Fruit fly (Drosophila melanogaster) whole organism, embryonic: ENCODE data around the gene mv.

Experiments
- Abd-B ChIP-seq: fragments of 200-800 bp; sonication (Bioruptor generic); optimal IDR thresholded peaks from 2 replicates; lab custom pipeline; 2018; ENCODE audit warnings: missing biosample characterization, mild to moderate bottlenecking, missing genetic modification characterization, moderate library complexity
- Ada2b ChIP-seq: fragments of 200-800 bp; sonication (Bioruptor generic); IDR thresholded peaks from 2 replicates; pipeline ENCODE4 v1.3.6; 2022; ENCODE audit warnings: missing biosample characterization, missing genetic modification characterization
- CG10462 ChIP-seq: fragments of 200-800 bp; sonication (Bioruptor generic); optimal IDR thresholded peaks from 2 replicates; lab custom pipeline; 2016; ENCODE audit warnings: missing biosample characterization, missing genetic modification characterization
- CG11398 ChIP-seq: fragments of 200-800 bp; sonication (Bioruptor generic); optimal IDR thresholded peaks from 2 replicates; lab custom pipeline; 2016; ENCODE audit warnings: missing biosample characterization, missing genetic modification characterization
- CG15514 ChIP-seq: fragments of 200-800 bp; sonication (Bioruptor generic); optimal IDR thresholded peaks from 3 replicates; lab custom pipeline; 2017; ENCODE audit warnings: missing biosample characterization, missing genetic modification characterization, mild to moderate bottlenecking, moderate library complexity, missing genetic modification reagents
- CG17328 ChIP-seq: fragments of 200-800 bp; sonication (Bioruptor generic); IDR thresholded peaks from 2 replicates; pipeline ENCODE4 v1.3.6; 2022; ENCODE audit warnings: missing biosample characterization, missing genetic modification characterization
- CG1792 ChIP-seq: fragments of 200-800 bp; sonication (Bioruptor generic); optimal IDR thresholded peaks from 2 replicates; lab custom pipeline; 2016; ENCODE audit warnings: missing biosample characterization, missing genetic modification characterization
- CG1832 ChIP-seq: fragments of 200-800 bp; sonication (Bioruptor generic); optimal IDR thresholded peaks from 2 replicates; lab custom pipeline; 2017; ENCODE audit warnings: missing biosample characterization, mild to moderate bottlenecking, missing genetic modification characterization, inconsistent platforms
- CG2120 ChIP-seq: fragments of 200-800 bp; sonication (Bioruptor generic); optimal IDR thresholded peaks from 3 replicates; lab custom pipeline; 2016; ENCODE audit warnings: missing biosample characterization, missing genetic modification characterization
- CG2202 ChIP-seq: fragments of 200-800 bp; sonication (Bioruptor generic); optimal IDR thresholded peaks from 2 replicates; lab custom pipeline; 2018; ENCODE audit warnings: missing biosample characterization, mild to moderate bottlenecking, missing genetic modification characterization
- CG2875 ChIP-seq: fragments of 200-800 bp; sonication (Bioruptor generic); optimal IDR thresholded peaks from 2 replicates; lab custom pipeline; 2017; ENCODE audit warnings: missing biosample characterization, mild to moderate bottlenecking, missing genetic modification characterization, missing genetic modification reagents
- CG31441 ChIP-seq: fragments of 200-800 bp; sonication (Bioruptor generic); IDR thresholded peaks from 2 replicates; pipeline ENCODE4 v1.3.6; 2022; ENCODE audit warnings: missing biosample characterization, missing genetic modification characterization
- CG3163 ChIP-seq: fragments of 200-800 bp; sonication (Bioruptor generic); optimal IDR thresholded peaks from 3 replicates; lab custom pipeline; 2016; ENCODE audit warnings: missing biosample characterization, missing genetic modification characterization
- CG34224 ChIP-seq: fragments of 200-800 bp; sonication (Bioruptor generic); IDR thresholded peaks from 3 replicates; pipeline ENCODE4 v1.3.6; 2022; ENCODE audit warnings: missing biosample characterization, missing genetic modification characterization; ENCODE audit not compliant: partially characterized antibody
- CG4820 ChIP-seq: fragments of 200-800 bp; sonication (Bioruptor generic); optimal IDR thresholded peaks from 3 replicates; lab custom pipeline; 2016; ENCODE audit warnings: missing biosample characterization, missing genetic modification characterization
- CG5245 ChIP-seq: fragments of 200-800 bp; sonication (Bioruptor generic); optimal IDR thresholded peaks from 3 replicates; lab custom pipeline; 2016; ENCODE audit warnings: missing biosample characterization, missing genetic modification characterization
- CG7556 ChIP-seq: fragments of 200-800 bp; sonication (Bioruptor generic); optimal IDR thresholded peaks from 2 replicates; lab custom pipeline; 2017; ENCODE audit warnings: missing biosample characterization, mild to moderate bottlenecking, missing genetic modification characterization
- CG9817 ChIP-seq: fragments of 200-800 bp; sonication (Bioruptor generic); optimal IDR thresholded peaks from 2 replicates; lab custom pipeline; 2018; ENCODE audit warnings: missing biosample characterization, mild to moderate bottlenecking, missing genetic modification characterization, moderate library complexity
- Chrac-16 ChIP-seq: fragments of 200-800 bp; sonication (Bioruptor generic); optimal IDR thresholded peaks from 3 replicates; lab custom pipeline; 2016; ENCODE audit warnings: missing biosample characterization, missing genetic modification characterization
- CrebB ChIP-seq: fragments of 200-800 bp; sonication (Bioruptor generic); optimal IDR thresholded peaks from 3 replicates; lab custom pipeline; 2018; ENCODE audit warnings: missing biosample characterization, mild to moderate bottlenecking, missing genetic modification characterization
- D19B ChIP-seq: fragments of 200-800 bp; sonication (Bioruptor generic); optimal IDR thresholded peaks from 2 replicates; lab custom pipeline; 2017; ENCODE audit warnings: missing biosample characterization, mild to moderate bottlenecking, missing genetic modification characterization
- Dbx ChIP-seq: fragments of 200-800 bp; sonication (Bioruptor generic); IDR thresholded peaks from 3 replicates; pipeline ENCODE4 v1.3.6; 2022; ENCODE audit warnings: missing biosample characterization, missing genetic modification characterization
- Deaf1 ChIP-seq: fragments of 200-800 bp; optimal IDR thresholded peaks from 3 replicates; lab custom pipeline; 2019; ENCODE audit warnings: missing biosample characterization, mild to moderate bottlenecking, missing genetic modification characterization, moderate library complexity
- Dp ChIP-seq: fragments of 200-800 bp; sonication (Bioruptor generic); optimal IDR thresholded peaks from 2 replicates; lab custom pipeline; 2018; ENCODE audit warnings: missing biosample characterization, mild to moderate bottlenecking, missing genetic modification characterization, moderate library complexity
- Drgx ChIP-seq: fragments of 200-800 bp; sonication (Bioruptor generic); IDR thresholded peaks from 2 replicates; pipeline ENCODE4 v1.3.6; 2022; ENCODE audit warnings: missing biosample characterization, missing genetic modification characterization
- Hey ChIP-seq: fragments of 200-800 bp; sonication (Bioruptor generic); optimal IDR thresholded peaks from 3 replicates; lab custom pipeline; 2018; ENCODE audit warnings: missing biosample characterization, mild to moderate bottlenecking, missing genetic modification characterization
- Med ChIP-seq: fragments of 200-800 bp; sonication (Bioruptor generic); peaks from one replicate; lab custom pipeline; 2016; ENCODE audit warnings: missing biosample characterization, missing genetic modification characterization, mild to moderate bottlenecking, inconsistent platforms, moderate library complexity
- Mes4 ChIP-seq: fragments of 200-800 bp; sonication (Bioruptor generic); optimal IDR thresholded peaks from 2 replicates; lab custom pipeline; 2016; ENCODE audit warnings: missing biosample characterization, missing genetic modification characterization
- Neu2 ChIP-seq: fragments of 200-800 bp; sonication (Bioruptor generic); optimal IDR thresholded peaks from 3 replicates; lab custom pipeline; 2016; ENCODE audit warnings: missing biosample characterization, missing genetic modification characterization, borderline replicate concordance
- Nf-YB ChIP-seq: fragments of 200-800 bp; sonication (Bioruptor generic); optimal IDR thresholded peaks from 3 replicates; lab custom pipeline; 2019; ENCODE audit warnings: missing biosample characterization, mild to moderate bottlenecking, missing genetic modification characterization, moderate library complexity
- Nf-YC ChIP-seq: fragments of 200-800 bp; optimal IDR thresholded peaks from 3 replicates; lab custom pipeline; 2019; ENCODE audit warnings: missing biosample characterization, mild to moderate bottlenecking, missing genetic modification characterization, moderate library complexity
- Scr ChIP-seq: fragments of 200-800 bp; sonication (Bioruptor generic); IDR thresholded peaks from 2 replicates; pipeline ENCODE4 v1.3.6; 2022; ENCODE audit warnings: missing biosample characterization, missing genetic modification characterization; ENCODE audit not compliant: partially characterized antibody
- Tbp ChIP-seq: fragments of >200 bp; optimal IDR thresholded peaks from 2 replicates; lab custom pipeline; 2018; ENCODE audit warnings: missing biosample characterization, missing genetic modification characterization
- cg ChIP-seq: fragments of 200-800 bp; sonication (Bioruptor generic); optimal IDR thresholded peaks from 3 replicates; lab custom pipeline; 2019; ENCODE audit warnings: missing biosample characterization, mild to moderate bottlenecking, missing genetic modification characterization, moderate library complexity
- crc ChIP-seq: fragments of 200-800 bp; sonication (Bioruptor generic); optimal IDR thresholded peaks from 2 replicates; lab custom pipeline; 2016; ENCODE audit warnings: missing biosample characterization, missing genetic modification characterization
- crol ChIP-seq: fragments of 200-800 bp; sonication (Bioruptor generic); IDR thresholded peaks from 2 replicates; pipeline ENCODE4 v1.3.6; 2022; ENCODE audit warnings: missing biosample characterization, missing genetic modification characterization
- disco-r ChIP-seq: fragments of 200-800 bp; sonication (Bioruptor generic); optimal IDR thresholded peaks from 2 replicates; lab custom pipeline; 2016; ENCODE audit warnings: missing biosample characterization, missing genetic modification characterization
- ewg ChIP-seq: fragments of 200-800 bp; sonication (Bioruptor generic); optimal IDR thresholded peaks from 3 replicates; lab custom pipeline; 2017; ENCODE audit warnings: mild to moderate bottlenecking, missing biosample characterization, missing genetic modification reagents, missing genetic modification characterization
- gt ChIP-seq: fragments of 200-800 bp; sonication (Bioruptor generic); IDR thresholded peaks from 2 replicates; pipeline ENCODE4 v1.3.6; 2022; ENCODE audit warnings: missing biosample characterization, missing genetic modification characterization
- kah ChIP-seq: fragments of 200-800 bp; sonication (Bioruptor generic); optimal IDR thresholded peaks from 2 replicates; lab custom pipeline; 2018; ENCODE audit warnings: missing biosample characterization, mild to moderate bottlenecking, missing genetic modification characterization
- nerfin-1 ChIP-seq: fragments of 200-800 bp; sonication (Bioruptor generic); optimal IDR thresholded peaks from 3 replicates; lab custom pipeline; 2019; ENCODE audit warnings: missing biosample characterization, mild to moderate bottlenecking, missing genetic modification characterization, moderate library complexity
- oc ChIP-seq: fragments of 200-800 bp; sonication (Bioruptor generic); optimal IDR thresholded peaks from 2 replicates; lab custom pipeline; 2018; ENCODE audit warnings: missing biosample characterization, mild to moderate bottlenecking, missing genetic modification characterization, moderate library complexity
- pfk ChIP-seq: fragments of 200-800 bp; sonication (Bioruptor generic); optimal IDR thresholded peaks from 2 replicates; lab custom pipeline; 2018; ENCODE audit warnings: missing biosample characterization, mild to moderate bottlenecking, missing genetic modification characterization, moderate library complexity
- sd ChIP-seq: fragments of 200-800 bp; sonication (Bioruptor generic); optimal IDR thresholded peaks from 3 replicates; lab custom pipeline; 2018; ENCODE audit warnings: missing biosample characterization, mild to moderate bottlenecking, missing genetic modification characterization, moderate library complexity
- sens ChIP-seq: fragments of 200-800 bp; sonication (Bioruptor generic); peaks from one replicate; lab custom pipeline; 2016; ENCODE audit warnings: missing biosample characterization, missing genetic modification characterization
- seq ChIP-seq: fragments of 200-800 bp; sonication (Bioruptor generic); IDR thresholded peaks from 2 replicates; pipeline ENCODE4 v1.3.6; 2022; ENCODE audit warnings: missing biosample characterization, missing genetic modification characterization
- slbo ChIP-seq: fragments of 200-800 bp; sonication (Bioruptor generic); IDR thresholded peaks from 2 replicates; pipeline ENCODE4 v1.3.6; 2022; ENCODE audit warnings: missing biosample characterization, missing genetic modification characterization

The mv gene

dm6 chr3L:1938767-1939166 lies 25.2 kb downstream of the mv start, which contains the start of the genes CG46523 and CG5687:
CG46523 (minus strand) TSS chr3L:1939103.
CG5687 (minus strand) TSS chr3L:1939103.
- TF ChIP-seq CG2120 (GFP tag; lab: Kevin White, UChicago) (no peak), Med (GFP tag; lab: Kevin White, UChicago) (peak; percentile 4), Deaf1 (peak; percentile 13), CG10462 (GFP tag; lab: Kevin White, UChicago) (no peak), CG3163 (GFP tag; lab: Kevin White, UChicago) (peak; percentile 21)

- no peak for TF ChIP-seq Scr
- no peak for TF ChIP-seq CG10462 (GFP tag; lab: Kevin White, UChicago)
- TF ChIP-seq crc (GFP tag; lab: Kevin White, UChicago): no peak
- no peak for TF ChIP-seq Deaf1
- TF ChIP-seq Ada2b (GFP tag; lab: Robert Waterston, UW): no peak
- TF ChIP-seq CG2202 (tag; lab: Kevin White, UChicago): no peak
- peak; percentile 65 for TF ChIP-seq Med (GFP tag; lab: Kevin White, UChicago)
- TF ChIP-seq CG3163 (GFP tag; lab: Kevin White, UChicago): no peak
- 0 out of 2 replicates have a peak, but pooled peaks have one; percentile 32 for TF ChIP-seq Drgx
- TF ChIP-seq CG7556 (GFP tag; lab: Kevin White, UChicago): no peak
- peak; percentile 51 for TF ChIP-seq sens (GFP tag; lab: Kevin White, UChicago)
- no peak for TF ChIP-seq CG5245 (GFP tag; lab: Kevin White, UChicago)
- TF ChIP-seq D19B (GFP tag; lab: Kevin White, UChicago): no peak
- no peak for TF ChIP-seq CG17328
- no peak for TF ChIP-seq Neu2
- TF ChIP-seq Mes4 (GFP tag; lab: Kevin White, UChicago): no peak
- TF ChIP-seq, all 482 proteins: peak for 3
Observed at dm6 chr3L:1937469-1937868, 26.5 kb downstream of the mv start.

dm6 chr3L:1928959-1929358 lies 35.0 kb downstream of the mv start:
- TF ChIP-seq CG11398 (GFP tag; lab: Kevin White, UChicago) (no peak), sd (tag; lab: Kevin White, UChicago) (peak; percentile 41), Deaf1 (no peak), seq (GFP tag; lab: Robert Waterston, UW) (peak; percentile 55), cg (peak; percentile 16), Nf-YC (tag; lab: Kevin White, UChicago) (peak; percentile 85), nerfin-1 (tag; lab: Kevin White, UChicago) (peak; percentile 35), crol (GFP tag; lab: Robert Waterston, UW) (0 out of 2 replicates have a peak, but pooled peaks have one; percentile 9), Hey (tag; lab: Kevin White, UChicago) (peak; percentile 15), Nf-YB (peak; percentile 85)

- TF ChIP-seq gt (GFP tag; lab: Robert Waterston, UW) (no peak), crol (GFP tag; lab: Robert Waterston, UW) (no peak), CG31441 (no peak), kah (GFP tag; lab: Kevin White, UChicago) (no peak), Dbx (GFP tag; lab: Robert Waterston, UW) (no peak), slbo (GFP tag; lab: Robert Waterston, UW) (no peak), Tbp (GFP tag; lab: Kevin White, UChicago) (no peak), pfk (GFP tag; lab: Kevin White, UChicago) (no peak), CG9817 (tag; lab: Kevin White, UChicago) (no peak), CG1832 (peak; percentile 69), CG2875 (GFP tag; lab: Kevin White, UChicago) (no peak), CG4820 (GFP tag; lab: Kevin White, UChicago) (no peak), disco-r (GFP tag; lab: Kevin White, UChicago) (no peak), CrebB (tag; lab: Kevin White, UChicago) (no peak), CG15514 (no peak), CG34224 (GFP tag; lab: Robert Waterston, UW) (no peak), CG1792 (no peak), Chrac-16 (GFP tag; lab: Kevin White, UChicago) (no peak), Dp (GFP tag; lab: Kevin White, UChicago) (no peak), Abd-B (GFP tag; lab: Kevin White, UChicago) (no peak), ewg (GFP tag; lab: Kevin White, UChicago) (peak; percentile 17), oc (no peak)
Observed at dm6 chr3L:1920943-1921342, 43.0 kb downstream of the mv start, which contains the start of gene Dbx. Dbx (plus strand) TSS chr3L:1921307.
